Worm (Caenorhabditis elegans): ENCODE measurements around the gene prp-39.

DNA sequence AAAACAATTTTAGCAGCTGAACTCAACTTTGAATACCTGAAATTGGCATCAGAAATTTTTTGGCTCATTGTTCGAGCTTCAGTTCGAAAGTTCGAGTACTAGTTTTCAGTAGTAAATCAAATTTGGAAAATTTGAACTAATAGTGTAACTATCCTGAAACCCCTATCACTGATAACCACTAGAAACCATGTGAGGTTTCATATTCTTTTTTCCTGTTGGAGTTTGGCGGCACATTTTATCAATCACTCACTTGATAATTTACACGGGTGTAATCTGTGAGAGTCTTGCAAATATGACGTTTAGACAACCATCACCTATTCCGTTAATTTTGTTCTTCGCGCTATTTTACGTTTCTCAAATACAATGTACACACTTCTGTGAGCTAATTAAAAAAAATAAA is 35.1 kb downstream of the prp-39 start, which contains the start of gene C14C11.4:
- TF ChIP-seq hlh-15 (tag; optimal IDR thresholded peaks at IDR 0.05): no peak
- no peak for TF ChIP-seq tbx-2 (tag; optimal IDR thresholded peaks at IDR 0.05)
- TF ChIP-seq ttx-3 (tag; optimal IDR thresholded peaks at IDR 0.05): no peak
- no peak for TF ChIP-seq rnt-1 (tag; optimal IDR thresholded peaks at IDR 0.05)
- TF ChIP-seq hlh-8 (tag; optimal IDR thresholded peaks at IDR 0.05): no peak
- no peak for TF ChIP-seq lim-6 (tag; optimal IDR thresholded peaks at IDR 0.05)
- TF ChIP-seq ceh-2 (tag; optimal IDR thresholded peaks at IDR 0.05): no peak
- TF ChIP-seq elt-2 (tag; optimal IDR thresholded peaks at IDR 0.05): no peak
